Worm (Caenorhabditis elegans) whole organism, L3 larva: ENCODE measurements around the gene tpk-1.

Experiments
- R02D3.7 ChIP-seq: fragments of 150-350 bp; optimal IDR thresholded peaks from 2 replicates; lab custom pipeline; 2014; ENCODE audit warnings: missing biosample characterization, missing genetic modification characterization
- ZK546.5 ChIP-seq: sonication (generic microtip); optimal IDR thresholded peaks from 2 replicates; lab custom pipeline; 2017; ENCODE audit warnings: missing biosample characterization, missing genetic modification characterization
- aly-2 ChIP-seq: fragments of 150-350 bp; optimal IDR thresholded peaks from 2 replicates; lab custom pipeline; 2014; ENCODE audit warnings: missing biosample characterization, missing genetic modification characterization
- ama-1 ChIP-seq: fragments of 150-350 bp; optimal IDR thresholded peaks from 2 replicates; lab custom pipeline; 2018
- ceh-16 ChIP-seq: sonication (generic microtip); optimal IDR thresholded peaks from 2 replicates; lab custom pipeline; 2017; ENCODE audit warnings: missing biosample characterization, missing genetic modification characterization
- ceh-28 ChIP-seq: fragments of 150-350 bp; optimal IDR thresholded peaks from 2 replicates; lab custom pipeline; 2014; ENCODE audit warnings: missing biosample characterization, missing genetic modification reagents, missing genetic modification characterization
- ceh-82 ChIP-seq: fragments of 150-350 bp; optimal IDR thresholded peaks from 2 replicates; lab custom pipeline; 2014; ENCODE audit warnings: missing biosample characterization, missing genetic modification characterization
- ceh-9 ChIP-seq: sonication (generic microtip); optimal IDR thresholded peaks from 2 replicates; lab custom pipeline; 2018; ENCODE audit warnings: missing biosample characterization, missing genetic modification characterization
- daf-12 ChIP-seq: fragments of 150-350 bp; optimal IDR thresholded peaks from 2 replicates; lab custom pipeline; 2014; ENCODE audit warnings: missing biosample characterization, missing genetic modification reagents, missing genetic modification characterization
- egl-27 ChIP-seq: sonication (generic microtip); optimal IDR thresholded peaks from 4 replicates; lab custom pipeline; 2017; ENCODE audit warnings: missing biosample characterization, missing genetic modification reagents, missing genetic modification characterization
- egl-5 ChIP-seq: fragments of 150-350 bp; optimal IDR thresholded peaks from 2 replicates; lab custom pipeline; 2017; ENCODE audit warnings: missing biosample characterization, missing genetic modification reagents, missing genetic modification characterization, inconsistent platforms
- elt-1 ChIP-seq: fragments of 150-350 bp; optimal IDR thresholded peaks from 2 replicates; lab custom pipeline; 2014; ENCODE audit warnings: missing biosample characterization, missing genetic modification characterization
- elt-2 ChIP-seq: sonication (generic microtip); optimal IDR thresholded peaks from 2 replicates; lab custom pipeline; 2016; ENCODE audit warnings: missing genetic modification reagents, mild to moderate bottlenecking, missing genetic modification characterization, missing compliant biosample characterization
- elt-3 ChIP-seq, 3 experiments: fragments of 150-350 bp in 1 of 3; sonication (generic microtip) in 2 of 3; optimal IDR thresholded peaks; 2 replicates in 2 of 3; 4 replicates in 1 of 3; lab custom pipeline; 2014 to 2017; ENCODE audit warnings: missing biosample characterization in 3 of 3, missing genetic modification characterization in 3 of 3
- eor-1 ChIP-seq, 2 experiments: fragments of 150-350 bp; optimal IDR thresholded peaks; 2 replicates each; lab custom pipeline; 2014 to 2018; ENCODE audit warnings: missing biosample characterization in 2 of 2, missing genetic modification characterization in 2 of 2
- fkh-10 ChIP-seq: sonication (generic microtip); optimal IDR thresholded peaks from 2 replicates; lab custom pipeline; 2017; ENCODE audit warnings: missing biosample characterization, missing genetic modification reagents, missing genetic modification characterization
- fkh-2 ChIP-seq: fragments of 150-350 bp; optimal IDR thresholded peaks from 2 replicates; lab custom pipeline; 2014; ENCODE audit warnings: missing biosample characterization, missing genetic modification reagents, missing genetic modification characterization
- fos-1 ChIP-seq: fragments of 150-350 bp; optimal IDR thresholded peaks from 2 replicates; lab custom pipeline; 2014; ENCODE audit warnings: missing biosample characterization, missing genetic modification characterization
- hmg-11 ChIP-seq: sonication (generic microtip); optimal IDR thresholded peaks from 2 replicates; lab custom pipeline; 2016; ENCODE audit warnings: missing genetic modification characterization, missing compliant biosample characterization
- jun-1 ChIP-seq: fragments of 150-350 bp; optimal IDR thresholded peaks from 2 replicates; lab custom pipeline; 2014; ENCODE audit warnings: missing biosample characterization, missing genetic modification reagents, missing genetic modification characterization
- lin-15B ChIP-seq: fragments of 150-350 bp; optimal IDR thresholded peaks from 2 replicates; lab custom pipeline; 2014; ENCODE audit warnings: missing biosample characterization, missing genetic modification characterization
- lin-39 ChIP-seq: fragments of 150-350 bp; optimal IDR thresholded peaks from 2 replicates; lab custom pipeline; 2018; ENCODE audit warnings: missing biosample characterization, missing genetic modification reagents, missing genetic modification characterization
- lsy-12 ChIP-seq: sonication (generic microtip); optimal IDR thresholded peaks from 2 replicates; lab custom pipeline; 2016; ENCODE audit warnings: mild to moderate bottlenecking, missing genetic modification characterization, missing compliant biosample characterization
- mdl-1 ChIP-seq: fragments of 150-350 bp; optimal IDR thresholded peaks from 2 replicates; lab custom pipeline; 2014; ENCODE audit warnings: missing biosample characterization, missing genetic modification characterization
- mml-1 ChIP-seq: fragments of 150-350 bp; sonication (generic microtip); optimal IDR thresholded peaks from 3 replicates; lab custom pipeline; 2014; ENCODE audit warnings: missing biosample characterization, missing genetic modification characterization
- nfya-1 ChIP-seq: sonication (generic microtip); optimal IDR thresholded peaks from 2 replicates; lab custom pipeline; 2017; ENCODE audit warnings: missing genetic modification characterization, mild to moderate bottlenecking, missing compliant biosample characterization, antibody characterized with exemption, moderate library complexity; ENCODE audit not compliant: insufficient read depth
- nhr-11 ChIP-seq: fragments of 150-350 bp; optimal IDR thresholded peaks from 2 replicates; lab custom pipeline; 2014; ENCODE audit warnings: missing biosample characterization, missing genetic modification characterization
- nhr-12 ChIP-seq: fragments of 150-350 bp; optimal IDR thresholded peaks from 2 replicates; lab custom pipeline; 2014; ENCODE audit warnings: missing biosample characterization, missing genetic modification characterization
- nhr-23 ChIP-seq: fragments of 150-350 bp; optimal IDR thresholded peaks from 2 replicates; lab custom pipeline; 2014; ENCODE audit warnings: missing biosample characterization, missing genetic modification reagents, missing genetic modification characterization
- nhr-237 ChIP-seq: fragments of 150-350 bp; optimal IDR thresholded peaks from 2 replicates; lab custom pipeline; 2014; ENCODE audit warnings: missing biosample characterization, missing genetic modification characterization
- nhr-25 ChIP-seq: sonication (generic microtip); optimal IDR thresholded peaks from 2 replicates; lab custom pipeline; 2017; ENCODE audit warnings: missing biosample characterization, missing genetic modification characterization
- nhr-28 ChIP-seq: fragments of 150-350 bp; optimal IDR thresholded peaks from 2 replicates; lab custom pipeline; 2014; ENCODE audit warnings: missing biosample characterization, missing genetic modification characterization
- nhr-43 ChIP-seq: sonication (generic microtip); optimal IDR thresholded peaks from 2 replicates; lab custom pipeline; 2016; ENCODE audit warnings: mild to moderate bottlenecking, missing genetic modification characterization, missing compliant biosample characterization; ENCODE audit not compliant: poor library complexity, severe bottlenecking
- nhr-67 ChIP-seq: fragments of 150-350 bp; optimal IDR thresholded peaks from 2 replicates; lab custom pipeline; 2014; ENCODE audit warnings: missing biosample characterization, missing genetic modification characterization
- nhr-76 ChIP-seq: fragments of 150-350 bp; sonication (generic microtip); optimal IDR thresholded peaks from 5 replicates; lab custom pipeline; 2014; ENCODE audit warnings: missing biosample characterization, missing genetic modification characterization
- nhr-77 ChIP-seq: fragments of 150-350 bp; optimal IDR thresholded peaks from 2 replicates; lab custom pipeline; 2014; ENCODE audit warnings: missing biosample characterization, missing genetic modification characterization
- pha-4 ChIP-seq: fragments of 150-350 bp; optimal IDR thresholded peaks from 2 replicates; lab custom pipeline; 2014; ENCODE audit warnings: missing biosample characterization, missing genetic modification reagents, missing genetic modification characterization
- pqm-1 ChIP-seq: fragments of 150-350 bp; optimal IDR thresholded peaks from 2 replicates; lab custom pipeline; 2017; ENCODE audit warnings: missing biosample characterization, missing genetic modification characterization, inconsistent platforms
- sea-2 ChIP-seq: fragments of 150-350 bp; sonication (generic microtip); optimal IDR thresholded peaks from 4 replicates; lab custom pipeline; 2014; ENCODE audit warnings: missing biosample characterization, missing genetic modification reagents, missing genetic modification characterization
- skn-1 ChIP-seq: fragments of 150-350 bp; optimal IDR thresholded peaks from 2 replicates; lab custom pipeline; 2014; ENCODE audit warnings: missing biosample characterization, missing genetic modification characterization
- snpc-4 ChIP-seq: fragments of 150-350 bp; optimal IDR thresholded peaks from 2 replicates; lab custom pipeline; 2014; ENCODE audit warnings: missing biosample characterization, missing genetic modification characterization
- tbx-2 ChIP-seq: sonication (generic microtip); optimal IDR thresholded peaks from 2 replicates; lab custom pipeline; 2016; ENCODE audit warnings: mild to moderate bottlenecking, missing genetic modification characterization, missing compliant biosample characterization
- unc-39 ChIP-seq: sonication (generic microtip); optimal IDR thresholded peaks from 4 replicates; lab custom pipeline; 2017; ENCODE audit warnings: missing biosample characterization, missing genetic modification characterization
- unc-62 ChIP-seq: fragments of 150-350 bp; sonication (generic microtip); optimal IDR thresholded peaks from 4 replicates; lab custom pipeline; 2014; ENCODE audit warnings: missing biosample characterization, missing genetic modification reagents, missing genetic modification characterization
- zag-1 ChIP-seq: fragments of 150-350 bp; optimal IDR thresholded peaks from 2 replicates; lab custom pipeline; 2014; ENCODE audit warnings: missing biosample characterization, missing genetic modification characterization
- ztf-11 ChIP-seq: fragments of 150-350 bp; optimal IDR thresholded peaks from 2 replicates; lab custom pipeline; 2014; ENCODE audit warnings: missing biosample characterization, missing genetic modification characterization
- ztf-4 ChIP-seq: fragments of 150-350 bp; optimal IDR thresholded peaks from 2 replicates; lab custom pipeline; 2014; ENCODE audit warnings: missing biosample characterization, missing genetic modification characterization

The tpk-1 gene

DNA sequence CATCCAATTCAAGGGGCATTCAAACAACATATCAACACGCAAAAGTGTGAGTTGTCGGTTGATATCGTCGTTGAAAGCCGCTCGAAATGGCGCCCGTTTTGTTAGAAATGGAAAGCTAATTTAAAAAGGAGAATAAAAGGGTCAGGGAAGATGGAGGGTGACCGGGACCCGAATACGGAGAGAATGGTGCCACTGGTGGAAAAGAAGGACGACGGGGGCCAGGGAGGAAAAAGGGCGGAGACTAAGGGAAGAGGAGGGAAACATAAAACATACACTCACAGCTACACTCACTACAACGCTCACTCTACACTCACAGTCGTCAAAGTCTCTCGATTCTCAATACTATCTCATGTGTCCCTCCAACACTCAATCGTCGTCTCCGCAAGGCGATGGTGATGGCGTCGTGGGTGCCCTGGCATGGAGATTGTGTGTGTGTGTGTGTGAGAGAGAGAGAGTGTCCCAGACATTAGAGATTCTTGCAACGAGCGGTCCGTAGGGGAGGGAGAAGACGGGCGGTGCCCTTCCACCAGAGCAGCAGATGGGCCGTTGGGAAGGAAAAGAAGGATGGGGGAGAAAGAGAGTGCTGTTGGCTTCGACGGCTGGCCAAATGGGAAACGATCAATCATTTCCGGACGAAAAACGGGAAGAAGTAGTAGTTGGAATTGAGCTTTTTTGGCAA is 37.8 kb upstream of the tpk-1 start:
- TF ChIP-seq egl-5 (tag; lab: Kevin White, UChicago) = peak; percentile 68
- TF ChIP-seq ZK546.5 (tag; lab: Kevin White, UChicago) = no peak
- no peak for TF ChIP-seq R02D3.7
- TF ChIP-seq unc-62 (GFP tag; lab: Kevin White, UChicago) = peak; percentile 67
- no peak for TF ChIP-seq mdl-1 (tag; lab: Kevin White, UChicago)
- no peak for TF ChIP-seq nhr-237 (tag; lab: Kevin White, UChicago)
- no peak for TF ChIP-seq aly-2 (tag; lab: Kevin White, UChicago)
- TF ChIP-seq nhr-28 (tag; lab: Kevin White, UChicago) = no peak
- TF ChIP-seq elt-1 (tag; lab: Kevin White, UChicago) = peak; percentile 79
- peak; percentile 96 for TF ChIP-seq hmg-11 (tag; lab: Kevin White, UChicago)
- TF ChIP-seq elt-3 (tag; optimal IDR thresholded peaks at IDR 0.05; lab: Kevin White, UChicago) = no peak
- TF ChIP-seq jun-1 = peak; percentile 51
- TF ChIP-seq fkh-10 = peak; percentile 88
- TF ChIP-seq sea-2 (GFP tag; lab: Kevin White, UChicago) = peak; percentile 57
- TF ChIP-seq ceh-9 (tag; lab: Kevin White, UChicago) = no peak
- TF ChIP-seq nhr-76 (tag; lab: Kevin White, UChicago) = no peak
- no peak for TF ChIP-seq pha-4 (tag; lab: Kevin White, UChicago)
- no peak for TF ChIP-seq ztf-11
- peak; percentile 46 for TF ChIP-seq zag-1
- TF ChIP-seq lsy-12 (tag; lab: Kevin White, UChicago) = peak; percentile 22
- no peak for TF ChIP-seq skn-1 (tag; lab: Kevin White, UChicago)
- TF ChIP-seq pqm-1 = no peak
- TF ChIP-seq eor-1 (tag; optimal IDR thresholded peaks at IDR 0.05; lab: Kevin White, UChicago) = no peak
- TF ChIP-seq nhr-12 (tag; lab: Kevin White, UChicago) = no peak
- TF ChIP-seq ceh-16 = no peak
- TF ChIP-seq nhr-77 = no peak
- TF ChIP-seq ama-1 = peak; percentile 88
- peak; percentile 69 for TF ChIP-seq lin-15B (tag; lab: Kevin White, UChicago)
- peak; percentile 99 for TF ChIP-seq lin-39 (tag; lab: Kevin White, UChicago)
- no peak for TF ChIP-seq ceh-28 (tag; lab: Kevin White, UChicago)
- no peak for TF ChIP-seq unc-39
- no peak for TF ChIP-seq nhr-67
- no peak for TF ChIP-seq daf-12
- peak; percentile 93 for TF ChIP-seq nfya-1 (tag; lab: Kevin White, UChicago)
- peak; percentile 21 for TF ChIP-seq fkh-2 (tag; lab: Kevin White, UChicago)
- peak; percentile 37 for TF ChIP-seq nhr-43
- TF ChIP-seq nhr-11 (tag; lab: Kevin White, UChicago) = no peak
- TF ChIP-seq nhr-23 = peak; percentile 10
- TF ChIP-seq snpc-4 = peak; percentile 30
- no peak for TF ChIP-seq ceh-82 (tag; lab: Kevin White, UChicago)
- TF ChIP-seq nhr-25 = no peak
- TF ChIP-seq egl-27 (tag; lab: Kevin White, UChicago) = no peak
- no peak for TF ChIP-seq fos-1 (tag; lab: Kevin White, UChicago)
- TF ChIP-seq tbx-2 = peak; percentile 79
- TF ChIP-seq ztf-4 (tag; lab: Kevin White, UChicago) = no peak
- no peak for TF ChIP-seq elt-2 (tag; lab: Kevin White, UChicago)
- no peak for TF ChIP-seq mml-1
